Worm (Caenorhabditis elegans) whole organism, midembryonic: ENCODE measurements around the gene stdh-3.

ENCODE experiments used
- T22C8.4 ChIP-seq: fragments of 200-800 bp; sonication (Bioruptor generic); IDR thresholded peaks from 2 replicates; pipeline ENCODE4 v1.3.6; 2022; ENCODE audit warnings: missing genetic modification characterization, missing compliant biosample characterization
- cog-1 ChIP-seq: sonication (generic microtip); optimal IDR thresholded peaks from 2 replicates; lab custom pipeline; 2016; ENCODE audit warnings: missing genetic modification characterization, missing compliant biosample characterization
- flt-1 ChIP-seq: fragments of 200-800 bp; sonication (Bioruptor generic); IDR thresholded peaks from 2 replicates; pipeline ENCODE4 v1.3.6; 2022; ENCODE audit warnings: missing genetic modification characterization, missing compliant biosample characterization
- klf-2 ChIP-seq: fragments of 200-800 bp; sonication (Bioruptor generic); conservative IDR thresholded peaks from 2 replicates; pipeline ENCODE4 v1.3.6; 2022; ENCODE audit warnings: missing genetic modification reagents, missing genetic modification characterization, missing compliant biosample characterization
- med-1 ChIP-seq: sonication (generic microtip); optimal IDR thresholded peaks from 2 replicates; lab custom pipeline; 2017; ENCODE audit warnings: missing genetic modification characterization, mild to moderate bottlenecking, missing compliant biosample characterization, antibody characterized with exemption, missing genetic modification reagents; ENCODE audit not compliant: insufficient read depth
- ref-1 ChIP-seq: fragments of 200-800 bp; sonication (Bioruptor generic); conservative IDR thresholded peaks from 2 replicates; pipeline ENCODE4 v1.3.6; 2022; ENCODE audit warnings: missing genetic modification reagents, missing genetic modification characterization, missing compliant biosample characterization
- tab-1 ChIP-seq: fragments of 200-800 bp; sonication (Bioruptor generic); IDR thresholded peaks from 2 replicates; pipeline ENCODE4 v1.3.6; 2022; ENCODE audit warnings: missing genetic modification characterization, missing compliant biosample characterization
- ztf-23 ChIP-seq: fragments of 200-800 bp; sonication (Bioruptor generic); IDR thresholded peaks from 2 replicates; pipeline ENCODE4 v1.3.6; 2022; ENCODE audit warnings: missing genetic modification reagents, missing genetic modification characterization, missing compliant biosample characterization
- ztf-29 ChIP-seq: fragments of 200-800 bp; sonication (Bioruptor generic); IDR thresholded peaks from 2 replicates; pipeline ENCODE4 v1.3.6; 2022; ENCODE audit warnings: missing genetic modification reagents, missing genetic modification characterization, missing compliant biosample characterization

The stdh-3 gene

DNA sequence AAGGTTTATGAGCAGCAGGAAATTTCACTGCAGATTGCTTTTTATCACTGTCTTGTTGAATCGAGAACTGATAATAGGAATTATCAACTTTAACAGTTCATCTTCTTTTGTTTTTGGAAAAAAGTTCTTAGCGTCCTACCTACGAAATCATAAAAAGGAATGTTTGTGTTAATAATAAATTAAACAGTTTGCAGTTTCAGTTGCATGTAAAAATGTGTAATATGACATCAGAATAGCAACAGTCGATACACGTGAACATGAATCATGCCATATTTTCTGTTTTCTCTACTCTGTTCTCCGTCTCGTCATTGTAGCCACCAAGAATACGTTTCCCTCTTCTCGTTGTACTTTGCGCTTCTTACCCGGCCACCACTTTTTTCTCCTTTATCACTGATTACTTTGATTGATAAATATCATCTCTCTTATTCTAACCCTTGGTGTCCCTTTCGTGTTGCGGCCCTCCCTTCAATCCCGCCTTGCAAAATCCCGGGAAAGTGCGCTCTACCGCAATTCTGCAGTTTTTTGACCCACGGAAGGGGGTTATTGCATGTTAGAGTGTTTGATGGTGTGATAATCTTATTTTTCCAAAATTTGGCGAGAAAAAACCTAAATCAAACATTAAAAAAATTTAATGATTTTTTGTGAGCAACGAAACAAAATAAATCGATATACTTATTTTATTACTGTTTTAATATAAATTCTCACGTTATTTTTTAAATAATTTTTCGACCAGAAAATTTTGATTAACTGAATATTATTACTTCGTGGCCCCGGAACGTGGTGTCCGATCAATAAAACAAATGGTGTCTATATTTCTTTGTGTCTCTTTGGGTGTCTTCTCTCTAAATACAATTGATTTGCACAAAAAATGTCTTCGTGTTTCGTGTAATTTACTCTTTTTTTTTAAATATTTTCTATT is 11.7 kb upstream of the stdh-3 start, which contains the start of gene sptl-3:
Gene sptl-3 (plus strand): TSS at position 869 of the 919 bp plus-strand sequence.
- TF ChIP-seq ztf-29 (GFP tag; lab: Robert Waterston, UW) = no peak
- no peak for TF ChIP-seq klf-2 (GFP tag; lab: Robert Waterston, UW)
- TF ChIP-seq med-1 = no peak
- TF ChIP-seq ztf-23 = no peak
- TF ChIP-seq tab-1 (GFP tag; lab: Robert Waterston, UW) = no peak
- no peak for TF ChIP-seq ref-1 (GFP tag; lab: Robert Waterston, UW)
- TF ChIP-seq T22C8.4 = no peak
- no peak for TF ChIP-seq cog-1
- no peak for TF ChIP-seq flt-1 (GFP tag; lab: Robert Waterston, UW)

DNA sequence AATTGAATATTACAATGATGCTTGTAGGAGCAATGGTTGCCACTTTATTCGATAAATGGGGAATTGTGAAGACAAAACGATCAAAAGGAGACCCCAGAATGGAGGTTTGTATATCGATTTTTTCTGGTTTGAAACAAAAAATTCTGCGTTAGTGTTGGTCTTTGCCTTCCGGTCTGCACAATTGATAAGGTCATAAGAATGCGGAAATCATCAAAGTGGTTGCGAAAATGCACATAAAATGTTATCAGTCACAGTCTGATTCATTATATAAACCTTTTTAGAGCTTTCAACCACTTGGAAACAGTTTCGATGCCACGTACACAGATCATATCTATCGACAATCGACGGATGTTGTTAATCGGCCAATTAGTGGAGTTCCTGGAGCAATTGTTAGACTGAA is 10.8 kb upstream of the stdh-3 start:
- no peak for TF ChIP-seq med-1
- TF ChIP-seq flt-1 (GFP tag; lab: Robert Waterston, UW) = no peak

DNA sequence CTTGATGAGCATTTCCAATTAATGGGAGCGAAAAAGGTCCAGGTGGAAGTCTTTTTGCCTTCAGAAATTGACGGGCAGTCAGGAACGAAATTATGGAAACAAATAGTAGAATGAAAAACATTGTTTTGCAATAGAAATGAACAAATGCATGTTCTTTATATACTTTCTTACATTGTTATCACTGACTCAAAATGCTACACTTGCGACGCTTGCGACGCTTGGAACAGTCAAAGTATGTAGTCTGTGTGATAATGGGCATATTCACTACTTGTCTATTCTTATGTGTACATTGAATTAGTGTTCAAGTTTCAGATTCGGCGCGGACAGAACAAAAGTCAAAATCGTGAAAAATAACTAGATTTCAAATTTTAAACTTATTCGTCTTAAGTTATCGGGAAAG is 6.1 kb upstream of the stdh-3 start, which contains the start of gene cyp-35C1:
Gene cyp-35C1 (minus strand): TSS at position 132 of the 400 bp plus-strand sequence.
- no peak for TF ChIP-seq med-1
- no peak for TF ChIP-seq cog-1
- TF ChIP-seq ref-1 (GFP tag; lab: Robert Waterston, UW) = no peak

DNA sequence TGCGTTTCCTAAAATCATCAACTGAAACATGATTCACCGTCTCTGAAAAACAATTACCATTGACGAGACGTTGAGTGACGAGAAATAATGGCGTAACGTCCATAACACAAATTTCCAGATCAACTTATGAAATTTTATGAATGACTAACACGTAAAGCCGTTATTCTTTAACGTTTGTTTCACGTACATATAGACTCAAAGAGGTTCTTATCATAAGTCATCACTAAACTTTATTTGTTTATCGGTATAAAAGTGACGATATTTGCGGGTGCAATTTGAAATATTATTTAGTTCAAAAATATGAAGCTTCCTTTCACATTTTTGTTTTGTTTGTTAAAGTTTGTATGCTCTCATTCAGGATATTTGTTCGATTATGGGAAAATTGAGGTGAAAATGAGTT is 5.2 kb upstream of the stdh-3 start, which contains the start of gene oac-3:
Gene oac-3 (plus strand): TSS at position 301 of the 400 bp plus-strand sequence.
- TF ChIP-seq med-1 (no peak), T22C8.4 (no peak), klf-2 (GFP tag; lab: Robert Waterston, UW) (no peak), ztf-29 (GFP tag; lab: Robert Waterston, UW) (no peak), cog-1 (no peak), flt-1 (GFP tag; lab: Robert Waterston, UW) (no peak), ztf-23 (no peak), tab-1 (GFP tag; lab: Robert Waterston, UW) (no peak), ref-1 (GFP tag; lab: Robert Waterston, UW) (no peak)

DNA sequence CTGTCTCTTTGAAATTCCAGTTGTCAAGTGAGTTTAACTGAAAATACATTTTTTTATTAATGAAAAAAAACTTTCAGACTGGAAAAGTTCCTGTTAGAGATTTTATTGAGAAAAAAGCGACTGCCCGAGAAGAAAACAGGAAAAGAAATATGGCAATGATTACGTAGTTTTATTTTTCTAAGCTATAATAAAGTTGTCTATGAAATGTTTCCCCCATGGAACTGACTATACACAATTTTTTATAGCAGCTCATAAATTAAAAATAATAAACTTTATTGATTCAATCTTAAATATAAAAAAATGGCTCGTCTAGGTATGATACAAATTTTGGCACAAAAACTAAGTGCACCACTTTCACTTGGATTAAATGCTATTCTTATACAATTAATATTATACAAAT is 1.9 kb upstream of the stdh-3 start, which contains the start of gene C06B3.1:
Gene C06B3.1 (plus strand): TSS at position 301 of the 400 bp plus-strand sequence.
- TF ChIP-seq ztf-23 = no peak
- no peak for TF ChIP-seq tab-1 (GFP tag; lab: Robert Waterston, UW)
- no peak for TF ChIP-seq cog-1
- no peak for TF ChIP-seq T22C8.4
- TF ChIP-seq flt-1 (GFP tag; lab: Robert Waterston, UW) = no peak
- no peak for TF ChIP-seq klf-2 (GFP tag; lab: Robert Waterston, UW)
- TF ChIP-seq ref-1 (GFP tag; lab: Robert Waterston, UW) = no peak
- TF ChIP-seq ztf-29 (GFP tag; lab: Robert Waterston, UW) = no peak
- TF ChIP-seq med-1 = no peak

DNA sequence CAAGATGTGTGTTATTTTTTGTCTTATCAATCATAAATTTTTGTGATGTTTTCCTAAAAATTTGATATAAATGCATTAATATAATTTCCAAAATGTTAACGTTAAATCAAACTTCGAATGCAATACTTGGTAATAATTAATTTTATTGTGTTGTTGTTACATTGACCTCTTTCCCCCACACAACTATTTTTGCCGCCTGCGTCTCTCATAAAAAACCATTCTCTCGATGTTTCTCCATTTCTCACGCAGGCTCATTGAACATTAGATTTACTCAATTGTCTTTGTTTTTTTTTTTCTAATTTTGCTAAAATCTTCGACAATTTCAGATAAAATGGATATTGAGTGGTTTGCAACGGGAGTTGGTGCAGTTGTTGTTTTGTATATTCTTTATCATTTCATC is 1.8 kb downstream of the stdh-3 start, which contains the start of gene stdh-1:
Gene stdh-1 (plus strand): TSS at position 327 of the 400 bp plus-strand sequence.
- TF ChIP-seq ztf-23 = no peak
- TF ChIP-seq ref-1 (GFP tag; lab: Robert Waterston, UW) = no peak
- no peak for TF ChIP-seq med-1
- no peak for TF ChIP-seq T22C8.4
- peak; percentile 20 for TF ChIP-seq cog-1
- TF ChIP-seq klf-2 (GFP tag; lab: Robert Waterston, UW) = no peak
- no peak for TF ChIP-seq ztf-29 (GFP tag; lab: Robert Waterston, UW)
- no peak for TF ChIP-seq flt-1 (GFP tag; lab: Robert Waterston, UW)

DNA sequence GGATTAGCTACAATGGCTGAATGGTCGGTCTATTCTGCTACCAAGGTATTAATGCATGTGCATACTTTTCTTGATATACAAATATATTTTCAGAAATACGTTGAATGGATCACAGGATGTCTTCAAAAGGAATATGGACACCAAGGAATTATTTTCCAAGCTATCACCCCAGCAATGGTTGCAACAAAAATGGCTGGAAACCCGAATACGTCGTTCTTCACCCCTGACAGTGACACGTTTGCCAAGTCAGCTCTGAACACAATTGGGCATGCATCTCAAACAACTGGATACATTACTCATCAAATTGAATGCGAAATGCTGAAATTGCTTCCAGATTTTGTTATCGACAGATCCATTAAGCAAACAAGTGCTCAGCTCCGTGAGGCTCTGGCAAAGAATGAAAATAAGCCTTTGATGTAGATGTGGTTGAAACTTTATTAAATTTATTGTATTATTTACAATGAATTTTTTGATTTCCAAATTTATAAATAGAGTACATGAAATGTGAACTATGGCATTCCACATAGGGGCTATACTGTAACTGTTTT is 3.2 kb downstream of the stdh-3 start:
- no peak for TF ChIP-seq klf-2 (GFP tag; lab: Robert Waterston, UW)
- TF ChIP-seq ref-1 (GFP tag; lab: Robert Waterston, UW) = no peak

DNA sequence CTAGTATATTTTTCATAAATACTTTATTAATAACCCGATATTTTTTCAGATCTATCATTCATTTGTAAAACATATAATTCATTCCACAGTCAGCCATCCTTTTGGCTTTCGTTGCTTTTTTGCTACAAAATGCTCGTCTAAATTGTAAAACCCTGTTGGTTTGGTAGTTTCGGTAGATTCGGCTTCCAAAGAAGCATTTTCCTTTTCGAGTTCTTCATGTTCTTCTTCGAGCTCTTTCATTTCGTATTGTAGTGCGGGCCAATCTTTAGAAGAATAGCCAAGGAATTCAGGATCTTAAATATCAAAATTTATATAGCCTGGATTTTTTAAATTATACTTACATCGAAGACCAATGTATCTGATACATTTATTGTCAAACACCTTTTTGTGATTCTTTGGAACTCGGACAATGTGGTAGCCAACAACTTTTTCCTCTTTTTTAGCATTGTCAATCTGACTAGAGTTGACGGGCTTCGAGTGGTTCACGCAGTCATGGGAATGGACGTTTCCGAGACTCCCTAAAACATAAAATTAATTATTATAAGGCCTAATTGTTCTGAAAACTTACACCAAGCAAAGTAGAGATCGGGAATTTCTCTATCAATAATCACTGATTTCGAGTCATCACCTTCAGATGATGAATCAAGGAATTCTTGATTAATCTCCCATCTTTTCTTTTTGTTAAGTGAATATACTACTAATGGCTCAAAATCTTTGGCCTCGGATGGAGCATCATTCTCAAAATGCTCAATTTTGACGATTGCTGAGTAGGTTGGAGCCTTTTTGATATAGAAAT is 3.9 kb downstream of the stdh-3 start:
- TF ChIP-seq flt-1 (GFP tag; lab: Robert Waterston, UW) (no peak), T22C8.4 (no peak), klf-2 (GFP tag; lab: Robert Waterston, UW) (no peak), tab-1 (GFP tag; lab: Robert Waterston, UW) (no peak), med-1 (no peak), ztf-29 (GFP tag; lab: Robert Waterston, UW) (no peak), ref-1 (GFP tag; lab: Robert Waterston, UW) (no peak), ztf-23 (no peak), cog-1 (no peak)

DNA sequence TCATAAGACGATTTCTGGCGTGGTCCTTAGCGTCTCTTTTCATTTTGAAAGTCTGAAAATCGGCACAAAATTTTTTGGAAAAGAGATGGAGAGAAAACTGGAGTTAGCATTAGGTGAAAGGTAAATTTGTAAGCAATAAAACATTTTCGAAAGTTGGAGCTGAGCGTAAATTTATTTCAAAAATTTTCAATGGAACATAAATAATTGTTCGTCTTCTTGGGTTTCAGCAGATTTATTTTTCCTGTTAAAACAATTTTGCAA is 4.4 kb downstream of the stdh-3 start, which contains the start of gene C06B3.6:
Gene C06B3.6 (minus strand): TSS at position 52 of the 261 bp plus-strand sequence.
- TF ChIP-seq ztf-29 (GFP tag; lab: Robert Waterston, UW) (no peak), ztf-23 (no peak), tab-1 (GFP tag; lab: Robert Waterston, UW) (no peak), T22C8.4 (no peak), flt-1 (GFP tag; lab: Robert Waterston, UW) (no peak), med-1 (no peak), ref-1 (GFP tag; lab: Robert Waterston, UW) (no peak), cog-1 (no peak), klf-2 (GFP tag; lab: Robert Waterston, UW) (no peak)

DNA sequence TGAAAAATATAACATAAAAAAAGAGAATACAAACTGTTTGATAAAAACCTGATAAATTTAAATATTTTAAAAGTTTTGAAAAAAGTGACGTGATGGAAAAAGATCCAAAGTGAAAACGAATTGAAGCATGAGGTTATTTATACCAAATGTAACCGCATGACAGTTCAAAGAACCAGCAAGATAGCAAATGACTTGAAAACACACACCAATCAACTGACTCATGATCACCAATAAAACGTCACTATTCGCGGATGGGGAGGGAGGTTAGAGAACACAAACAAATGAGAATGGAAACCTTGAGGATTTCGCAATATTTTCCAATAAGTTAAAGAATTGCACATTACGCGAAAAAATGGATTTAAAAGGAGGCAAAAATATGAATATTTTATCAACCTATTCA is 5.0 kb downstream of the stdh-3 start, which contains the start of gene C06B3.7:
Gene C06B3.7 (plus strand): TSS at position 287 of the 400 bp plus-strand sequence.
- no peak for TF ChIP-seq ref-1 (GFP tag; lab: Robert Waterston, UW)
- no peak for TF ChIP-seq med-1
- TF ChIP-seq cog-1 = no peak
- TF ChIP-seq klf-2 (GFP tag; lab: Robert Waterston, UW) = no peak
- no peak for TF ChIP-seq tab-1 (GFP tag; lab: Robert Waterston, UW)
- TF ChIP-seq ztf-29 (GFP tag; lab: Robert Waterston, UW) = no peak
- TF ChIP-seq flt-1 (GFP tag; lab: Robert Waterston, UW) = no peak
- TF ChIP-seq ztf-23 = no peak
- TF ChIP-seq T22C8.4 = no peak
